Fruit fly (Drosophila melanogaster): ENCODE measurements around the gene CG17349.

Gene CG17349

DNA sequence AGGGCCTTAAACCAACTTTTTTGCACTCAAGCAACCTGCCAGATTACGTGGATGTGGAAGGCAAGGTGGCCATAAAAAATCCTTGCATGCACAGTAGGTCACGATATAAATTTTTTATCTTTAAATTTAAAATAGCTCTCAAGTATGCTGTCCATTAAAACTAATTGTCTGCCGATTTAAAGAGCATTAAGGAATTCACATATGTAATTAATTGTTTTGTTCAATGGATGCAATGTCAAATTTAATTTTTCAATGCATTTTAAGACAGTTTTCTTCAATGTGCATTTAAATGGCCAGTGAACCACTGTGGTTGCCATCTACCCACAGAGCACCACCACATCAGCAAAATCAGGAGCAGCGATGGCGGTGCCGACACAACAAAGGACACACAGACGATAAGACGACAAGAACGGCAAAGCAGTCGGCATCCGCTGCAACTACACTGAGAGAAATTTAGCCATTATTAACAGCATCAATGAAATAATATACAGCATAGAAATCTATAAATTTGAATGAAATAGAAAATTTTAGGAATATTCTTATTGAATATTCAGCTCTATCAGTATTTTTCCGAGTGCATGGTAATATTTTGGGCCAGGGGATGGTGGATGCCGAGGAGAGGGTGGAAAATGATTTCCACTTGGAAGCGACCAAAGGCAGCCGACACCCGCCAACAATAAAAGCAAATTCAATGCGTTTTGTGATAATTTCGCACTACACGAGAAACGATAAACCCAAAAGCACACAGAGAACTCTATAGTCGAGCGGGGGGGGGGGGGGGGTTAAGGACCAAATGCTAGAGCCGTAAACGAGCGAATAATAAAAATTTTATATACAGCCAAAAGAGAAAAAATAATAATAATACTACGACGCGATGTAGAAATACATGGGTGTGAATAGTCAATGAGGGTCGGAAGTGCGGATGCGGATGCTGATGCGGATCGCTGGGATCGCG, 7.2 kb downstream of the CG17349 start (continued):
- TF ChIP-seq Mio (GFP tag; optimal IDR thresholded peaks at IDR 0.05) (no peak), N (GFP tag; optimal IDR thresholded peaks at IDR 0.05) (no peak), foxo (GFP tag; optimal IDR thresholded peaks at IDR 0.05) (peak in 1 of 2 experiments; percentile 48), HLH106 (tag; optimal IDR thresholded peaks at IDR 0.05) (peak; percentile 54), Rel (GFP tag; optimal IDR thresholded peaks at IDR 0.05) (no peak), Rel (tag; optimal IDR thresholded peaks at IDR 0.05) (no peak), fru (GFP tag; optimal IDR thresholded peaks at IDR 0.05) (peak; percentile 46), brk (GFP tag; optimal IDR thresholded peaks at IDR 0.05) (no peak), GATAd (GFP tag; optimal IDR thresholded peaks at IDR 0.05) (no peak)

DNA sequence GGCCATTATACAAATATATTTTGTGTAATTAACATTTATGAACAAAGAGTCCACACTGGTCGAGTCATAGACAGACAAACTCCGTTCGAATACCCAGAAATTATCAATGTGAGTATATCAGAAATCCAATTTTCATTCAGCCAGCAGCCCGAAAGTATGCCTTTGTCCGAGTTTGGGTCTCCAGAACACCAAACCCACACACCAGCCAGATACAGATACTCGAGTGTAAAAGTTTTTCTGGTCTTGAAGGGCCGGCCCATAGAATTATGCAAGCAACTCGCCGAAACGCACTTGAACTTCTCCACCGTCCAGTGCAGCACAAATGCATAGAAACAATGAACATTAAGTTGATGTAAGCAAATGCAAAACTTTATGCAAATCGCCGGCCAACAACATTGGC, 8.4 kb downstream of the CG17349 start:
- peak; percentile 37 for TF ChIP-seq Myc (optimal IDR thresholded peaks at IDR 0.05)
- TF ChIP-seq dl (GFP tag; optimal IDR thresholded peaks at IDR 0.05; ENCODE audit: insufficient read depth in 1 of 2, partially characterized antibody in 2 of 2): no peak

DNA sequence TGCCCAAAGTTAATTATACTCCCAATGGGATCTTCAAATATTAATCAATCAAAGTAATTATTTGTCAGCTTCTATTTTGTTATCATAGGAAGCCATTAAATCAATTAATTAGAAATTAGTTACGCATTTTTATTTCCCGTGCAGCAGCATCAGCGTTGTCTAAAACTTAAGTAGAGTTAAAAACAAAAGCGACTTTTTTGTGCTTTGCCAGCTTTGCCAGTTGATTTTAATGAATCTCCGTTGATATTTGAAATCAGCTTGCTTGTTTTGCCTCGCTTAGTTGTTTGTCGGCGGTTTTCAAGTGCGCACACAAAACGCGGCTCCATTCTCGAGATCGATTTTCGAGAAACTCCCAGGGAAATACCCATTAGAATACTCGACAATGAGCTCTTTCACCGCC, 10.4 kb downstream of the CG17349 start, which contains the start of gene CG17350:
CG17350 (plus strand) TSS at position 301 of the 400 bp plus-strand sequence.
- no peak for TF ChIP-seq pan (optimal IDR thresholded peaks at IDR 0.05)
- no peak for TF ChIP-seq usp (GFP tag; optimal IDR thresholded peaks at IDR 0.05)
- no peak for TF ChIP-seq Dif (GFP tag; optimal IDR thresholded peaks at IDR 0.05; ENCODE audit: partially characterized antibody)
- no peak for TF ChIP-seq Rel (GFP tag; optimal IDR thresholded peaks at IDR 0.05)
- TF ChIP-seq Rel (tag; optimal IDR thresholded peaks at IDR 0.05): no peak
- no peak for TF ChIP-seq Mio (GFP tag; optimal IDR thresholded peaks at IDR 0.05)
- TF ChIP-seq sv (GFP tag; optimal IDR thresholded peaks at IDR 0.05): no peak
- no peak for TF ChIP-seq CG32264 (GFP tag; optimal IDR thresholded peaks at IDR 0.05)
- TF ChIP-seq N (GFP tag; optimal IDR thresholded peaks at IDR 0.05): no peak
- no peak for TF ChIP-seq Hnf4 (GFP tag; optimal IDR thresholded peaks at IDR 0.05)
- no peak for TF ChIP-seq dl (GFP tag; optimal IDR thresholded peaks at IDR 0.05; ENCODE audit: insufficient read depth in 1 of 2, partially characterized antibody in 2 of 2)
- no peak for TF ChIP-seq Vsx2 (GFP tag; optimal IDR thresholded peaks at IDR 0.05; ENCODE audit: partially characterized antibody)
- no peak for TF ChIP-seq Dfd (GFP tag; optimal IDR thresholded peaks at IDR 0.05)
- no peak for TF ChIP-seq jim (GFP tag; optimal IDR thresholded peaks at IDR 0.05)
- no peak for TF ChIP-seq Hr78 (GFP tag; optimal IDR thresholded peaks at IDR 0.05)
- no peak for TF ChIP-seq Myc (optimal IDR thresholded peaks at IDR 0.05)
- no peak for TF ChIP-seq ey (GFP tag; optimal IDR thresholded peaks at IDR 0.05)
- no peak for TF ChIP-seq fru (GFP tag; optimal IDR thresholded peaks at IDR 0.05)
- TF ChIP-seq OdsH (GFP tag; optimal IDR thresholded peaks at IDR 0.05): no peak
- TF ChIP-seq rgr (GFP tag; optimal IDR thresholded peaks at IDR 0.05): no peak

DNA sequence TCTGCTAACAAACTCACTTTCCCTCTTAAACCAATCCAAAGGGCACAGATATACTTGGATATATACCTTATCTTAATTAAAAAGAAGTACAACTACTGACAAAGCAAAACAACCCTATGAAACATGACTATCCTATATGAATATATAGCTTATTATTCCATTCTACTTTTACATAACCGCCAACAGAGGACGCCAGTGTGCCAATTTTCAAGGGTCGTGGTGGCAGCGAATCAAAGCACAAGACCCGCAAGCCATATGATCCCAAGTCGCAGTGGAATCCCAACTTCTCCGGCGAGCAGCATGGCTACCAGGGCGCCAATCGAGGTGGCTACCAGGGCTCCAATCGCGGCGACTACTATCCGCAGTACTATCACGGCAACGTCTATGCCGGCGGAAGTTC, 12.1 kb downstream of the CG17349 start:
- TF ChIP-seq CG9705 (GFP tag; optimal IDR thresholded peaks at IDR 0.05) (no peak), Hnf4 (GFP tag; optimal IDR thresholded peaks at IDR 0.05) (no peak), foxo (GFP tag; optimal IDR thresholded peaks at IDR 0.05) (no peak), dl (GFP tag; optimal IDR thresholded peaks at IDR 0.05; ENCODE audit: insufficient read depth in 1 of 2, partially characterized antibody in 2 of 2) (no peak), CrebA (GFP tag; optimal IDR thresholded peaks at IDR 0.05; ENCODE audit: borderline replicate concordance) (no peak), woc (GFP tag; optimal IDR thresholded peaks at IDR 0.05) (no peak), sage (GFP tag; optimal IDR thresholded peaks at IDR 0.05) (no peak), OdsH (GFP tag; optimal IDR thresholded peaks at IDR 0.05) (no peak), HLH106 (tag; optimal IDR thresholded peaks at IDR 0.05) (no peak)

DNA sequence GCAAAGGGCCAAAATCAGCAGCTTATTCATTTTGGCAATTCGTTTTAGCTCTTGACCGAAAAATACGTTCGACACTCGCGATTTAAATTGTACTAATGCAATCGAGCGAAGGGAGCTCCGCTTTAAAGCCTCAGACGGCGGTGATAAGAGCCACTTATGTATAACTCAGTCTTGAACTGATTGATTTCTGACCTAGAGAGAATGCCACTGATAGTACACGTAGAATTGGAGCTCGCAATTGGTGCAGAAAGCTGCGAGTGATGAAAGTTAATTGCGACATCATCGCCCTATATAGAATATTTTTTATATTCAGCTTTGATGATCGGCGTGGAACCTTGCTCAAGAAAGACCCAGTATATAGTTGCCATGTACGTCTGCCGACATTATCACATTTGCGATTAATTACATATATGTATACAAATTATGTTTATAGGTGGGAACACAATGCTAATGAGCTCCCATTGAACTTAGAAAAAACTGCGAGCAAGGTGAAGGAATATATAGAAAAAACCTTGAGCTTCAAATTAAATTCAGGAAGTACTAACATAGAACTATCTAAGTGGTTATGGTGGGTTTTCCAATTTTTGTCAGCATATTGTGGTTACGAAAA, 16.0 kb downstream of the CG17349 start, which contains the start of gene fon:
fon (minus strand) TSS at position 100 of the 610 bp plus-strand sequence.
- TF ChIP-seq Dif (GFP tag; optimal IDR thresholded peaks at IDR 0.05; ENCODE audit: partially characterized antibody) (no peak), pan (optimal IDR thresholded peaks at IDR 0.05) (no peak), Sp1 (GFP tag; optimal IDR thresholded peaks at IDR 0.05) (no peak), fru (GFP tag; optimal IDR thresholded peaks at IDR 0.05) (no peak)
